Worm (Caenorhabditis elegans) whole organism, L4 larva: ENCODE results near the gene F31A3.5.

Source experiments
- D1046.2 ChIP-seq: fragments of 200-800 bp; sonication (Bioruptor generic); IDR thresholded peaks from 2 replicates; pipeline ENCODE4 v1.3.6; 2022; ENCODE audit warnings: missing genetic modification characterization, missing compliant biosample characterization
- F10B5.3 ChIP-seq: sonication (generic microtip); optimal IDR thresholded peaks from 2 replicates; lab custom pipeline; 2016; ENCODE audit warnings: mild to moderate bottlenecking, missing genetic modification characterization, missing compliant biosample characterization
- F37D6.2 ChIP-seq: sonication (generic microtip); optimal IDR thresholded peaks from 2 replicates; lab custom pipeline; 2016; ENCODE audit warnings: mild to moderate bottlenecking, missing genetic modification characterization, missing compliant biosample characterization
- F44E2.7 ChIP-seq: fragments of 200-800 bp; sonication (Bioruptor generic); IDR thresholded peaks from 2 replicates; pipeline ENCODE4 v2.1.2; 2022; ENCODE audit warnings: missing genetic modification characterization, missing compliant biosample characterization
- T20F7.1 ChIP-seq: fragments of 200-800 bp; sonication (Bioruptor generic); optimal IDR thresholded peaks from 2 replicates; lab custom pipeline; 2018; ENCODE audit warnings: mild to moderate bottlenecking, missing genetic modification characterization, missing compliant biosample characterization
- Y48G9A.11 ChIP-seq: fragments of 200-800 bp; sonication (Bioruptor generic); IDR thresholded peaks from 2 replicates; pipeline ENCODE4 v1.3.6; 2022; ENCODE audit warnings: missing genetic modification reagents, missing genetic modification characterization, missing compliant biosample characterization
- Y75B8A.6 ChIP-seq: fragments of 200-800 bp; sonication (Bioruptor generic); IDR thresholded peaks from 2 replicates; pipeline ENCODE4 v1.3.6; 2022; ENCODE audit warnings: missing genetic modification reagents, missing genetic modification characterization, missing compliant biosample characterization
- aha-1 ChIP-seq: fragments of 150-350 bp; peaks from one replicate; lab custom pipeline; 2014; ENCODE audit warnings: missing biosample characterization, missing genetic modification characterization
- aly-2 ChIP-seq: sonication (generic microtip); optimal IDR thresholded peaks from 2 replicates; lab custom pipeline; 2018; ENCODE audit warnings: missing biosample characterization, missing genetic modification characterization
- attf-4 ChIP-seq: sonication (generic microtip); optimal IDR thresholded peaks from 3 replicates; lab custom pipeline; 2017; ENCODE audit warnings: missing biosample characterization, missing genetic modification characterization
- ceh-20 ChIP-seq: fragments of 200-800 bp; sonication (Bioruptor generic); IDR thresholded peaks from 2 replicates; pipeline ENCODE4 v1.3.6; 2022; ENCODE audit warnings: missing genetic modification reagents, missing genetic modification characterization, missing compliant biosample characterization
- ceh-28 ChIP-seq: fragments of 150-350 bp; optimal IDR thresholded peaks from 2 replicates; lab custom pipeline; 2014; ENCODE audit warnings: missing biosample characterization, missing genetic modification reagents, missing genetic modification characterization
- ceh-32 ChIP-seq: sonication (generic microtip); optimal IDR thresholded peaks from 2 replicates; lab custom pipeline; 2016; ENCODE audit warnings: mild to moderate bottlenecking, missing genetic modification characterization, missing compliant biosample characterization; ENCODE audit not compliant: poor library complexity
- ceh-62 ChIP-seq: sonication (generic microtip); optimal IDR thresholded peaks from 2 replicates; lab custom pipeline; 2017; ENCODE audit warnings: missing biosample characterization, missing genetic modification characterization
- daf-16 ChIP-seq, 3 experiments: sonication (generic microtip); optimal IDR thresholded peaks; 2 replicates each; lab custom pipeline; 2016 to 2017; ENCODE audit warnings: missing genetic modification characterization in 3 of 3, missing genetic modification reagents in 3 of 3, mild to moderate bottlenecking in 2 of 3, missing compliant biosample characterization in 2 of 3, missing biosample characterization in 1 of 3, moderate library complexity in 1 of 3
- daf-8 ChIP-seq: fragments of 200-800 bp; sonication (Bioruptor generic); IDR thresholded peaks from 2 replicates; pipeline ENCODE4 v1.3.6; 2022; ENCODE audit warnings: missing genetic modification characterization, missing compliant biosample characterization
- dmd-6 ChIP-seq: fragments of 200-800 bp; sonication (Bioruptor generic); IDR thresholded peaks from 2 replicates; pipeline ENCODE4 v1.3.6; 2022; ENCODE audit warnings: missing genetic modification reagents, missing genetic modification characterization, missing compliant biosample characterization
- dmd-9 ChIP-seq: fragments of 200-800 bp; sonication (Bioruptor generic); IDR thresholded peaks from 2 replicates; pipeline ENCODE4 v1.3.6; 2022; ENCODE audit warnings: missing genetic modification reagents, missing genetic modification characterization, missing compliant biosample characterization
- duxl-1 ChIP-seq: sonication (generic microtip); optimal IDR thresholded peaks from 2 replicates; lab custom pipeline; 2016; ENCODE audit warnings: mild to moderate bottlenecking, missing genetic modification characterization, moderate library complexity, missing compliant biosample characterization; ENCODE audit not compliant: poor library complexity
- dve-1 ChIP-seq: sonication (generic microtip); optimal IDR thresholded peaks from 2 replicates; lab custom pipeline; 2017; ENCODE audit warnings: antibody characterized with exemption, mild to moderate bottlenecking, missing genetic modification characterization, missing compliant biosample characterization; ENCODE audit not compliant: insufficient read depth
- egl-27 ChIP-seq: sonication (generic microtip); optimal IDR thresholded peaks from 3 replicates; lab custom pipeline; 2017; ENCODE audit warnings: missing biosample characterization, missing genetic modification reagents, missing genetic modification characterization
- hlh-11 ChIP-seq: fragments of 200-800 bp; sonication (Bioruptor generic); optimal IDR thresholded peaks from 2 replicates; lab custom pipeline; 2018; ENCODE audit warnings: mild to moderate bottlenecking, missing genetic modification characterization, missing compliant biosample characterization
- hlh-30 ChIP-seq: sonication (generic microtip); optimal IDR thresholded peaks from 2 replicates; lab custom pipeline; 2017; ENCODE audit warnings: antibody characterized with exemption, mild to moderate bottlenecking, missing genetic modification characterization, missing compliant biosample characterization; ENCODE audit not compliant: insufficient read depth
- lin-13 ChIP-seq: fragments of 150-350 bp; optimal IDR thresholded peaks from 2 replicates; lab custom pipeline; 2014; ENCODE audit warnings: missing biosample characterization, missing genetic modification reagents, missing genetic modification characterization
- lin-29 ChIP-seq: fragments of 200-800 bp; sonication (Bioruptor generic); IDR thresholded peaks from 2 replicates; pipeline ENCODE4 v1.3.6; 2022; ENCODE audit warnings: missing genetic modification reagents, missing genetic modification characterization, missing compliant biosample characterization
- mdl-1 ChIP-seq, 2 experiments: fragments of 150-350 bp in 1 of 2; sonication (generic microtip) in 1 of 2; optimal IDR thresholded peaks; 2 replicates each; lab custom pipeline; 2014 to 2017; ENCODE audit warnings: missing biosample characterization in 2 of 2, missing genetic modification characterization in 2 of 2
- mdt-29 ChIP-seq: fragments of 200-800 bp; sonication (Bioruptor generic); IDR thresholded peaks from 2 replicates; pipeline ENCODE4 v1.3.6; 2022; ENCODE audit warnings: missing genetic modification reagents, missing genetic modification characterization, missing compliant biosample characterization
- mxl-3 ChIP-seq: fragments of 200-800 bp; sonication (Bioruptor generic); optimal IDR thresholded peaks from 2 replicates; lab custom pipeline; 2018; ENCODE audit warnings: mild to moderate bottlenecking, missing genetic modification characterization, missing compliant biosample characterization
- nhr-28 ChIP-seq: fragments of 150-350 bp; optimal IDR thresholded peaks from 2 replicates; lab custom pipeline; 2014; ENCODE audit warnings: missing biosample characterization, missing genetic modification characterization
- nhr-48 ChIP-seq: sonication (generic microtip); optimal IDR thresholded peaks from 2 replicates; lab custom pipeline; 2016; ENCODE audit warnings: mild to moderate bottlenecking, missing genetic modification characterization, missing compliant biosample characterization
- pqm-1 ChIP-seq: sonication (generic microtip); optimal IDR thresholded peaks from 2 replicates; lab custom pipeline; 2017; ENCODE audit warnings: missing biosample characterization, missing genetic modification characterization
- rbr-2 ChIP-seq: sonication (generic microtip); optimal IDR thresholded peaks from 2 replicates; lab custom pipeline; 2016; ENCODE audit warnings: missing genotype, missing genetic modification characterization, missing compliant biosample characterization
- saeg-2 ChIP-seq: fragments of 200-800 bp; sonication (Bioruptor generic); IDR thresholded peaks from 2 replicates; pipeline ENCODE4 v1.3.6; 2022; ENCODE audit warnings: missing genetic modification reagents, missing genetic modification characterization, missing compliant biosample characterization
- set-16 ChIP-seq: fragments of 200-800 bp; sonication (Bioruptor generic); IDR thresholded peaks from 2 replicates; pipeline ENCODE4 v1.3.6; 2022; ENCODE audit warnings: missing genetic modification reagents, missing genetic modification characterization, missing compliant biosample characterization
- spr-3 ChIP-seq: fragments of 200-800 bp; sonication (Bioruptor generic); optimal IDR thresholded peaks from 2 replicates; lab custom pipeline; 2018; ENCODE audit warnings: mild to moderate bottlenecking, missing genetic modification characterization, missing compliant biosample characterization
- unc-62 ChIP-seq, 3 experiments: fragments of 150-350 bp in 1 of 3; sonication (generic microtip); optimal IDR thresholded peaks in 2 of 3; peaks in 1 of 3; 1 replicate in 1 of 3; 2 replicates in 2 of 3; lab custom pipeline; 2014 to 2017; ENCODE audit warnings: missing biosample characterization in 3 of 3, missing genetic modification characterization in 3 of 3, missing genetic modification reagents in 3 of 3, missing genotype in 1 of 3
- vab-7 ChIP-seq: fragments of 200-800 bp; sonication (Bioruptor generic); IDR thresholded peaks from 2 replicates; pipeline ENCODE4 v1.3.6; 2022; ENCODE audit warnings: missing genetic modification reagents, missing genetic modification characterization, missing compliant biosample characterization
- zip-11 ChIP-seq: fragments of 200-800 bp; sonication (Bioruptor generic); IDR thresholded peaks from 2 replicates; pipeline ENCODE4 v1.3.6; 2022; ENCODE audit warnings: missing genetic modification characterization, missing compliant biosample characterization
- zip-2 ChIP-seq: fragments of 150-350 bp; optimal IDR thresholded peaks from 2 replicates; lab custom pipeline; 2014; ENCODE audit warnings: missing biosample characterization, missing genetic modification characterization
- ztf-7 ChIP-seq: fragments of 150-350 bp; optimal IDR thresholded peaks from 2 replicates; lab custom pipeline; 2014; ENCODE audit warnings: missing biosample characterization, missing genetic modification characterization

F31A3.5 gene

DNA sequence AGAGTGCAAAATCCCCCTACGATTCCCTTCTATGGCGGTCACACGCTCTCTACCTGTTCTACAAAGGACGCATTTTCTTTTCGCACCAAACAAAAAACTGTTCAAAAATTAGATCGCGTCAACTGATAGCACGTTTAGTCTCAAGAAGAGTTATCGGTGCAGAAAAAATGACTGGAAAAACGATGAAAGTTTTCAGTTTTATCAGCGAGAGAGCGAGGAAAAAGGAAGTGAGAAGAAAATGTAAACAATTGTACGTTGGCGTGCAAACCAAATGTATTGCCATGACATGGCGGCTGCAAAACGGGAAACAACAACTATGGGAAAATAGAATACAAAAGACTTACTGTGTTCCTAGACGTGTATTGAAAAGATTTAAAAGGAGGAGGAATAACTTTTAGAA lies 25.8 kb downstream of the F31A3.5 start:
- TF ChIP-seq daf-16 (GFP tag; optimal IDR thresholded peaks at IDR 0.05; lab: Kevin White, UChicago) (no peak), daf-16 (tag; optimal IDR thresholded peaks at IDR 0.05; lab: Kevin White, UChicago) (peak; percentile 28), hlh-11 (peak; percentile 35), zip-11 (GFP tag; lab: Robert Waterston, UW) (no peak), dmd-6 (peak; percentile 49; the same call in 1 of the 2 replicates), pqm-1 (peak; percentile 39), F10B5.3 (tag; lab: Kevin White, UChicago) (no peak), nhr-28 (tag; lab: Kevin White, UChicago) (peak; percentile 35)

DNA sequence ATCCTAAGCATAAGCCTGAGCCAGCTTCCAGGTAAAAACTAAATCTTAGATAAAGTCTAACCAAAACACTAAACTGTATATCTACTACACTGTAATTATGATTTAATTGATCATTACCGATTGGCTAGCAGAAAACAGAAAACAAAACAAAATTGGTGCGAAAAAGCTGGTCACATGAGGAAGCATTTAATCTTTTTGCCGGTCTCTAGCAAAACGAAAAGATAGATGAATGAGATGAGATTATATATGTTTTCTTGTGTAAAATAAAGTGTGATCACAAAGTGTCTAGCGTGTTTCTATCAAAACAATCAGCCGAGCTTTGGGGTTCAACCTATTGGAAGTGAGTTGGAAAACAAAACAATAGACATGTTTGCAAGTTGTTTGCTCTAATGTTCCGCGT lies 28.5 kb downstream of the F31A3.5 start:
- TF ChIP-seq ztf-7 (tag; lab: Kevin White, UChicago) (no peak), daf-16 (GFP tag; optimal IDR thresholded peaks at IDR 0.05; lab: Kevin White, UChicago) (peak in 1 of 2 experiments; percentile 20), daf-16 (tag; optimal IDR thresholded peaks at IDR 0.05; lab: Kevin White, UChicago) (no peak), hlh-30 (peak; percentile 54)
- TF ChIP-seq, all 104 proteins: peak for 2

DNA sequence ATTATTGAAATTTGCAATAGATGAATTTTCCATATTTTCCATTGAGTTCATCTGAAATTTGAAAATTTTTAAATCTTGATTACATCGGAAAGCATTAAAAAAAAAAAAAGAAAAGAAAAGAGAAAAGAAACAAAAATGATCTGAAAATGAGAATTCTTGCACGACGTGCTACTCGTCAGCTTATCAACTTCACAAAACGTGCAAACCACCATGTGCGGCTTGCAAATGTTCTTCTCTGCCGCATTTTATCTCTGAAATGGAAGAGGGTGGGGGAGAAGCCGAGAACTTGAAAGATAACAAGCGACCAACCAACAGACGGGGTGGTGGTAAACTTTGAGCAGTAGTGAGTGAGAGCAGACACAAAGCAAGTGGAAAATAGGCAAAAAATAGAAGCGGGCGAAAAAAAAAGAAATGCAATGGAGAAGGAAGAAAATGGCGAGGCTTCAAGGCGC lies 29.4 kb downstream of the F31A3.5 start, which contains the start of gene F31A3.3:
TSS of gene F31A3.3 (minus strand) at position 51 of the 452 bp plus-strand sequence.
- TF ChIP-seq unc-62 (GFP tag; optimal IDR thresholded peaks at IDR 0.05 in 1 of 2; lab: Kevin White, UChicago) (no peak), unc-62 (tag; optimal IDR thresholded peaks at IDR 0.05; lab: Kevin White, UChicago) (no peak), nhr-48 (tag; lab: Kevin White, UChicago) (no peak), lin-13 (GFP tag; lab: Kevin White, UChicago) (no peak), hlh-11 (peak; percentile 36), spr-3 (GFP tag; lab: Kevin White, UChicago) (no peak), hlh-30 (no peak), Y75B8A.6 (GFP tag; lab: Robert Waterston, UW) (no peak), daf-8 (GFP tag; lab: Robert Waterston, UW) (no peak), saeg-2 (0 out of 2 replicates have a peak, but pooled peaks have one; percentile 27), mxl-3 (GFP tag; lab: Kevin White, UChicago) (peak; percentile 51), Y48G9A.11 (GFP tag; lab: Robert Waterston, UW) (no peak), lin-29 (GFP tag; lab: Robert Waterston, UW) (no peak), nhr-28 (tag; lab: Kevin White, UChicago) (peak; percentile 54), dve-1 (tag; lab: Kevin White, UChicago) (no peak), dmd-6 (peak; percentile 83), aly-2 (tag; lab: Kevin White, UChicago) (no peak), dmd-9 (GFP tag; lab: Robert Waterston, UW) (no peak), ceh-28 (tag; lab: Kevin White, UChicago) (no peak), aha-1 (peak; percentile 6), F10B5.3 (tag; lab: Kevin White, UChicago) (no peak), attf-4 (no peak), ceh-62 (tag; lab: Kevin White, UChicago) (no peak), duxl-1 (tag; lab: Kevin White, UChicago) (no peak), ztf-7 (tag; lab: Kevin White, UChicago) (no peak), pqm-1 (peak; percentile 51), mdl-1 (tag; optimal IDR thresholded peaks at IDR 0.05; lab: Kevin White, UChicago) (peak in 1 of 2 experiments; percentile 46)

DNA sequence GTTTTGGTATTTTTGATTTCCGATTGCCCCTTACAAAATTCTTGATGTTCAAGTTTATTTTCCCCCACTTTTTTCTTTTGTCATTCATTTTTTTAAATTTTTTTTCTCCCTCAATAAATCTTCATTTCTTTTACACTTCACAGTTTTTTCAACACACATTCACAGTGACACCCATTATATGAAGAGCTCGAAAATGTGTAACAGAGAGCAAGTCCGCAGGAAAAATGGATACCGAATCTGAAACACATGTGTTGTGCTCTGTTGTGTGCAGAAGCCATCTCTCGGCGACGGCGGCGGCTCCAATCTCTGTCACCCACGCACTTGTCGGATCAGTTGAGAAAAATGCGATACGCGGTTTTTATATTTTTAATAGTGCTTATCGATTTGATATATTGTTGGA lies 35.3 kb downstream of the F31A3.5 start, which contains the start of gene sup-10:
TSS of gene sup-10 (plus strand) at position 277 of the 400 bp plus-strand sequence.
- peak in 1 of 2 experiments; percentile 55 for TF ChIP-seq unc-62 (GFP tag; optimal IDR thresholded peaks at IDR 0.05 in 1 of 2; lab: Kevin White, UChicago)
- TF ChIP-seq unc-62 (tag; optimal IDR thresholded peaks at IDR 0.05; lab: Kevin White, UChicago) = no peak
- TF ChIP-seq hlh-11 = peak; percentile 40
- no peak for TF ChIP-seq mdt-29 (GFP tag; lab: Robert Waterston, UW)
- no peak for TF ChIP-seq daf-8 (GFP tag; lab: Robert Waterston, UW)
- TF ChIP-seq aha-1 = peak; percentile 55
- 0 out of 2 replicates have a peak, but pooled peaks have one; percentile 11 for TF ChIP-seq ceh-20 (GFP tag; lab: Robert Waterston, UW)

DNA sequence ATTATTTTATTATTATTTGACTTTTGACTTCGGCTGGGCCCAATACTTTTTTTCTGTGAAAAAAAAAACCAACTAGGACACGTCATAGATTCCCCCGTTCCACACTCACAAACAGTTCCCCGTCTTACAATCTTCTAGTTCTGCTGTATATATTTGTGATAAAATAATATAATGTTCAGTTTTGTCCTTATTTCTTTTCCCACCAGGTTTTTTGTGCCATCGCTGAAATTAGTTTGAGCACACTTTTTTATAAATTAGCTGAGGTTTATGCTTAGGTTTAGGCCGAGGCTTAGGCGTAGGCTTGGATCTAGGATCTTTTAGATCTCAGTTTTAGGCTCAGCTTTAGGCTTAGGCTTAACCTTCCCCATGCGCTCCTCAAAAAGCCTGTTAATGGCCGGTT lies 36.0 kb downstream of the F31A3.5 start:
- no peak for TF ChIP-seq F44E2.7 (GFP tag; lab: Robert Waterston, UW)
- TF ChIP-seq egl-27 (tag; lab: Kevin White, UChicago) = no peak
- TF ChIP-seq F37D6.2 (tag; lab: Kevin White, UChicago) = no peak
- TF ChIP-seq zip-2 = no peak
- no peak for TF ChIP-seq D1046.2 (GFP tag; lab: Robert Waterston, UW)
- TF ChIP-seq vab-7 (GFP tag; lab: Robert Waterston, UW) = no peak
- TF ChIP-seq unc-62 (GFP tag; optimal IDR thresholded peaks at IDR 0.05 in 1 of 2; lab: Kevin White, UChicago) = peak in 1 of 2 experiments; percentile 92
- no peak for TF ChIP-seq unc-62 (tag; optimal IDR thresholded peaks at IDR 0.05; lab: Kevin White, UChicago)
- no peak for TF ChIP-seq T20F7.1 (GFP tag; lab: Kevin White, UChicago)
- TF ChIP-seq aha-1 = peak; percentile 35
- TF ChIP-seq duxl-1 (tag; lab: Kevin White, UChicago) = no peak
- TF ChIP-seq Y75B8A.6 (GFP tag; lab: Robert Waterston, UW) = no peak
- no peak for TF ChIP-seq set-16 (GFP tag; lab: Robert Waterston, UW)
- no peak for TF ChIP-seq ceh-32
- no peak for TF ChIP-seq rbr-2 (tag; lab: Kevin White, UChicago)
